Fruit fly (Drosophila melanogaster) Kc167 (cell line): ENCODE results near the gene CG10237.

ENCODE experiments used
- Myc ChIP-seq: fragments of >200 bp; optimal IDR thresholded peaks from 2 replicates; lab custom pipeline; 2017; ENCODE audit warnings: missing external identifiers
- Sin3A ChIP-seq: fragments of >200 bp; optimal IDR thresholded peaks from 2 replicates; lab custom pipeline; 2018; ENCODE audit warnings: missing external identifiers
- h ChIP-seq: fragments of >200 bp; optimal IDR thresholded peaks from 3 replicates; lab custom pipeline; 2018; ENCODE audit warnings: missing external identifiers
- insv ChIP-seq: fragments of >200 bp; optimal IDR thresholded peaks from 3 replicates; lab custom pipeline; 2018; ENCODE audit warnings: missing external identifiers
- psq ChIP-seq: fragments of >200 bp; optimal IDR thresholded peaks from 2 replicates; lab custom pipeline; 2017; ENCODE audit warnings: missing external identifiers
- ttk ChIP-seq: sonication (Bioruptor generic); optimal IDR thresholded peaks from 2 replicates; lab custom pipeline; 2017; ENCODE audit warnings: missing external identifiers

The CG10237 gene

dm6 chr2L:19463405-19463804 is 20.9 kb upstream of the CG10237 start:
- TF ChIP-seq ttk: no peak

DNA sequence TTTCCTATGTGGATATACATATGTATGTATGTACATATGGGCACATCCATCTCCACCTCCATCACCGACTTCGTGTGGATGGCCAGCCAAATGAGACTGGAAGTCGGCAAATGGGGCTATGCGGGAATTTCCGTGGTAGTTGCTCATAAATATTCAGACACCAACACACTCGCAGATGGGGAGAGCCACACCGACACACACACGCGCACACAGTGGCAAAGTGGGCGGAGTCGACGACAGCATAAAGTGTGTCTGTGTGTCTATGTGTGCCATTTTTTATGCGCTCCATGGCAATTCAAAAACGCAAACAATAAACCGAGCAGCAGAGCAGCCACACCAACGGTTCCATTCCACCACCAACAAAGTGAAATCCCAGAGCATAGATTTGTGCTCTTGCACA is 20.4 kb upstream of the CG10237 start:
- TF ChIP-seq ttk (no peak), insv (lab: Kevin White, UChicago) (no peak), Sin3A (lab: Kevin White, UChicago) (no peak), psq (lab: Kevin White, UChicago) (no peak), Myc (no peak), h (lab: Kevin White, UChicago) (no peak)

- TF ChIP-seq Sin3A (lab: Kevin White, UChicago) (no peak), insv (lab: Kevin White, UChicago) (no peak), ttk (no peak), psq (lab: Kevin White, UChicago) (no peak), Myc (no peak), h (lab: Kevin White, UChicago) (no peak)
Measured at dm6 chr2L:19459404-19459803, 16.9 kb upstream of the CG10237 start.

dm6 chr2L:19457890-19458580 is 15.5 kb upstream of the CG10237 start:
- TF ChIP-seq insv (lab: Kevin White, UChicago) (no peak), Myc (no peak), Sin3A (lab: Kevin White, UChicago) (no peak), h (lab: Kevin White, UChicago) (no peak), psq (lab: Kevin White, UChicago) (no peak), ttk (no peak)

DNA sequence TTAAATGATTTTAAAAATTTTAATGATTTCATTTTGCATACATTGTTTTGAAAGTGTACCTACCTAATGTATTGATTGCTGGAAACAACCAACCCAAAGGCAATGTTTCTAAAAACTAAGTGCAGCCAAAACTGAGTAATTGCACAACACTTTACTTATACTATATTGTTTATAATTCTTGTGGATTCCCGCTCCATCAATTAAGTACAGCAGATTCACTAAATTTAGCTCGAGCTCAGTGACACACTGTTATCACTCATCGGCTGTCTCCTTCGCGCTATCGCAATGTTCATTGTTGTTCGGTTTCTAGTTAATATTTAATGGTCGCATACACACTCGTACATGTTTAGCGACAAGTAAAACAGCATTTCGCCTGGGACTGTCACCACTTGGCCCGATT is 13.2 kb upstream of the CG10237 start:
- no peak for TF ChIP-seq psq (lab: Kevin White, UChicago)
- TF ChIP-seq h (lab: Kevin White, UChicago): no peak
- no peak for TF ChIP-seq Myc
- TF ChIP-seq Sin3A (lab: Kevin White, UChicago): no peak
- no peak for TF ChIP-seq insv (lab: Kevin White, UChicago)
- TF ChIP-seq ttk: no peak

dm6 chr2L:19455209-19455608 is 12.7 kb upstream of the CG10237 start:
- no peak for TF ChIP-seq Myc
- no peak for TF ChIP-seq psq (lab: Kevin White, UChicago)
- TF ChIP-seq h (lab: Kevin White, UChicago): no peak
- TF ChIP-seq ttk: no peak
- TF ChIP-seq insv (lab: Kevin White, UChicago): no peak
- no peak for TF ChIP-seq Sin3A (lab: Kevin White, UChicago)

DNA sequence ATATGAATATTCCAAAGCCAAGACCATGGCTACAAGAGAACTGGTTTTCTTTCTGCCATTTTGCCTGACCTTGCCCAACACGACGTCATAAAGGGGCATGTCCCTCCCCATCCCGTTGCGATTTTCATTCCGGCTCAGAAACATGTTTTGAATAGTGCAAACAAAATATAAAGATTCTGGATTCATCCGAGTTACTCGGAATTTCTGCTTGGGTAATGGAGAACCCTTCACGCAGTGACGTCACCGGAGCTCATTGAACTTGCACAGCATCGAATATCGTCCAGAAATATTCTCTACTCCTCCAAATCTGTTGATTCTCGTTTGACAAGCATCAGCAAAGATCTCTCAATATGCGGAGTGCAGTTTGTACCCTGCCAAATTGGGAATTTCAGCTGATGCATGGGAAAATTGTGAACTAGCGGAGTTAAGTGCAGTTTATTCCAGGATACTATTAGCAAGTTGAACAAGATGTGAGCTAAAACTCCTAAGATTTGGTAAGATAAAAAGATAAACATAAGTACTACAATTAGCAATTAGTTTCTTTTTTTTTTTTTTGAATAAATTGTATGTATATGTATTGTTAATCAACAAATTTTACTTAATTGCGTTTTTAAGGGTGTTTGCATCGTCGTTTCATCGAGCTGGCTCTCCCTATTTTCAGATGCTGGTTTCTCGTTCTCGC is 11.7 kb upstream of the CG10237 start, which contains the start of gene CG10026:
Gene CG10026, plus strand, starts transcription at position 187 of the 682 bp plus-strand sequence.
- TF ChIP-seq insv (lab: Kevin White, UChicago): no peak
- no peak for TF ChIP-seq psq (lab: Kevin White, UChicago)
- TF ChIP-seq ttk: no peak
- TF ChIP-seq Myc: no peak
- TF ChIP-seq Sin3A (lab: Kevin White, UChicago): no peak
- TF ChIP-seq h (lab: Kevin White, UChicago): no peak

dm6 chr2L:19453381-19453780 is 10.9 kb upstream of the CG10237 start, which contains the start of gene Top2:
Gene Top2 (minus strand): TSS chr2L:19453490.
- TF ChIP-seq insv (lab: Kevin White, UChicago) (no peak), h (lab: Kevin White, UChicago) (no peak), Myc (no peak)

- TF ChIP-seq Sin3A (lab: Kevin White, UChicago) (no peak), psq (lab: Kevin White, UChicago) (no peak), Myc (no peak), ttk (no peak), h (lab: Kevin White, UChicago) (no peak), insv (lab: Kevin White, UChicago) (no peak)
Measured at dm6 chr2L:19452535-19453317, 10.2 kb upstream of the CG10237 start.

DNA sequence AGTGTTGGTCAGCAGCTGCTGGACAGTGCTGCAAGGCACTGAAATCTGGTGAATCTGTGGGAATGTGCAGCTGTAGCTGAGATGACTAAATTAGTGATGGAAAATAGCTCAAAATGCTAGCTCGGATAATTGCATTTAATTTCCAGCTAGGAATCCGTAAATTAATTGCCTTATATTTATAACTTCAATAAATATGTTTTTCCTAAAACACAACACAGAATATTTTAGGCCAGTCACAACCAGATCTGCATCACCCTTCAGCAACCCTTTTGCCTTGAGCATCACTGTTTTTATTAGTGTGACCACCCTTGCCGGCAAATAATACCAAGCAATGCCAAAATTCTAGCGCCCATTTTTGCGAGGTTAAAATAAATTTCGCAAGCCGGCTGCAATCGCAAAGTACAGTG is 2.2 kb upstream of the CG10237 start, which contains the start of gene Hs2st:
Gene Hs2st, minus strand, starts transcription at position 17 of the 407 bp plus-strand sequence.
- TF ChIP-seq h (lab: Kevin White, UChicago): no peak
- no peak for TF ChIP-seq Myc
- no peak for TF ChIP-seq psq (lab: Kevin White, UChicago)
- no peak for TF ChIP-seq ttk

- TF ChIP-seq Myc: no peak
- TF ChIP-seq insv (lab: Kevin White, UChicago): no peak
- no peak for TF ChIP-seq psq (lab: Kevin White, UChicago)
- TF ChIP-seq ttk: no peak
- TF ChIP-seq Sin3A (lab: Kevin White, UChicago): no peak
- no peak for TF ChIP-seq h (lab: Kevin White, UChicago)
Measured at dm6 chr2L:19441791-19442190, 736 bp downstream of the CG10237 start, which contains the start of gene RanGAP. Gene RanGAP (plus strand): TSS chr2L:19441959.

DNA sequence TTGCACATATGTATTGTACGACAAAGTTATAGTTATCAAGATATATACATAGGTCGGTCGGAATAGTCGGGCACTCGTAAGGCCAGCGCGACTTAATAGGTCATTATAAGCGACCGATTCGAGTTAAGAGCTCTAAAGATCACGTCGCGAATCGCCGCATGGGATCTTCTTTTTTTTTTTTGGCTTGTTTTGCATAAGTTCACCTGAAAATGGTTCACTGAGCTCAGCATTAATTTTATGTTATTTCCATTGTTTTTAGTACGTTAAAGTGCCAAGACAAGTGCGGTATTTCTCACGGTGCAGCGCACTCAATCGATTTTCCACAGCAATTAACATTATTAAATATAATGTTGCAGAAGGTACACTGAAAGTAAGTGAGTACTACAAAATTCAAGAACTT is 1.2 kb downstream of the CG10237 start:
- TF ChIP-seq Sin3A (lab: Kevin White, UChicago): no peak
- no peak for TF ChIP-seq psq (lab: Kevin White, UChicago)
- no peak for TF ChIP-seq ttk
